Fruit fly (Drosophila melanogaster): ENCODE results near the gene Ugt304A1.
A peak's percentile ranks its signal among the peaks of the same experiment; 100 is the strongest.

Ugt304A1 gene

DNA sequence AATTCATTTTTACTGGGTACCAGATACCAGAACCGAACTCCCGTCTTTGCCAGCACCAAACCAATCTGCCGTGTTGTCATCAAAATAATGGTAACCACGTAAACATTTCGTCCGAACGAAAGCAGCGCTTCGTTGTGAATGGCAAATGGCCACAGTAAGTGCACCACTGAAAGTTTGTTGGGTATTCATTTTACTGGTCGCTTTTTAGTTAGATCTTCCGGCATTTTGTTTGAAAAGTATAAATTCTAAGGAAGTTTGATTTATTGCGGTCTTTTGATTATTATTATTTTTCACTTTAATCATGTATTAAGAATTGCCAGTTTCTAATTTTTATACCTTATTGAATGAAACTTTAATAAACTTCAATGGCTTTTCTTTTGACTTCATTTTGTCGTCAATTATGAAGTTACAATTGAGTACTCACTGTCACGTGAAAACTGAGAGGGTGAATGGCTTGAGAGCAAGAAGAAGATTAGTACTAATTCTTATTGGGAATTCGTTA lies 39.3 kb upstream of the Ugt304A1 start, which contains the start of gene ZnT86D (continued):
- TF ChIP-seq ERR (GFP tag; optimal IDR thresholded peaks at IDR 0.05) (no peak), CG12391 (tag; optimal IDR thresholded peaks at IDR 0.05) (peak; percentile 75), esg (GFP tag; conservative IDR thresholded peaks at IDR 0.05) (no peak), so (GFP tag; IDR thresholded peaks at IDR 0.05) (no peak), NC2β (GFP tag; optimal IDR thresholded peaks at IDR 0.05) (peak; percentile 68), Fer3 (tag; optimal IDR thresholded peaks at IDR 0.05) (peak; percentile 70), zfh2 (GFP tag; optimal IDR thresholded peaks at IDR 0.05) (peak; percentile 72), CG12219 (GFP tag; optimal IDR thresholded peaks at IDR 0.05) (no peak), Mes4 (GFP tag; optimal IDR thresholded peaks at IDR 0.05) (peak; percentile 26), Nf-YA (GFP tag; IDR thresholded peaks at IDR 0.05) (no peak), crp (GFP tag; optimal IDR thresholded peaks at IDR 0.05) (peak in 1 of 2 experiments; percentile 20), sens (GFP tag) (peak; percentile 90), CG17186 (GFP tag; optimal IDR thresholded peaks at IDR 0.05) (no peak), ttk (GFP tag; IDR thresholded peaks at IDR 0.05) (no peak), Oli (tag; optimal IDR thresholded peaks at IDR 0.05) (peak; percentile 44), CG8478 (optimal IDR thresholded peaks at IDR 0.05) (no peak), CG11093 (GFP tag; IDR thresholded peaks at IDR 0.05) (no peak), CrebB (tag; optimal IDR thresholded peaks at IDR 0.05) (peak; percentile 69), tx (GFP tag; optimal IDR thresholded peaks at IDR 0.05) (peak; percentile 45), tll (GFP tag; optimal IDR thresholded peaks at IDR 0.05) (peak; percentile 18 to 88), CG7963 (GFP tag; IDR thresholded peaks at IDR 0.05; ENCODE audit: partially characterized antibody) (no peak), ash1 (GFP tag; optimal IDR thresholded peaks at IDR 0.05) (no peak), CG10366 (GFP tag; IDR thresholded peaks at IDR 0.05) (peak; percentile 30; the same call in 1 of the 2 replicates), ken (GFP tag; IDR thresholded peaks at IDR 0.05) (0 out of 3 replicates have a peak, but pooled peaks have one; percentile 4), CG14014 (GFP tag; IDR thresholded peaks at IDR 0.05) (0 out of 2 replicates have a peak, but pooled peaks have one; percentile 12), CG14710 (tag; optimal IDR thresholded peaks at IDR 0.05) (peak; percentile 86), NC2α (GFP tag; optimal IDR thresholded peaks at IDR 0.05) (no peak), Hr78 (GFP tag; optimal IDR thresholded peaks at IDR 0.05) (no peak), ab (GFP tag; optimal IDR thresholded peaks at IDR 0.05) (no peak), CG11456 (GFP tag; IDR thresholded peaks at IDR 0.05) (no peak), CG9932 (GFP tag; IDR thresholded peaks at IDR 0.05) (peak; percentile 77), CG5180 (GFP tag; optimal IDR thresholded peaks at IDR 0.05) (peak; percentile 36), BEAF-32 (GFP tag; optimal IDR thresholded peaks at IDR 0.05) (peak; percentile 44), Myb (GFP tag; optimal IDR thresholded peaks at IDR 0.05) (peak; percentile 38), CG31441 (GFP tag; IDR thresholded peaks at IDR 0.05) (peak; percentile 72), CG6683 (GFP tag; optimal IDR thresholded peaks at IDR 0.05) (peak; percentile 22), slbo (GFP tag; IDR thresholded peaks at IDR 0.05) (peak; percentile 70), cwo (GFP tag; optimal IDR thresholded peaks at IDR 0.05) (peak; percentile 49), CG11247 (GFP tag; IDR thresholded peaks at IDR 0.05) (no peak), hth (optimal IDR thresholded peaks at IDR 0.05) (no peak), Trl (optimal IDR thresholded peaks at IDR 0.05) (no peak), Trl (GFP tag; optimal IDR thresholded peaks at IDR 0.05) (no peak), stc (GFP tag; IDR thresholded peaks at IDR 0.05) (no peak), dpn (GFP tag; optimal IDR thresholded peaks at IDR 0.05) (peak; percentile 44 to 47), dan (GFP tag; IDR thresholded peaks at IDR 0.05) (no peak), CHES-1-like (GFP tag; optimal IDR thresholded peaks at IDR 0.05) (peak; percentile 75), gcm (GFP tag; optimal IDR thresholded peaks at IDR 0.05) (peak; percentile 26), eve (GFP tag; optimal IDR thresholded peaks at IDR 0.05) (no peak), unc-4 (GFP tag; IDR thresholded peaks at IDR 0.05; ENCODE audit: partially characterized antibody) (peak; percentile 43; the same call in 1 of the 2 replicates), H15 (GFP tag; IDR thresholded peaks at IDR 0.05) (no peak), Drgx (GFP tag; IDR thresholded peaks at IDR 0.05) (no peak)
